Fruit fly (Drosophila melanogaster) whole organism, embryonic: ENCODE results near the gene Indy.

ENCODE experiments used
- Aef1 ChIP-seq: fragments of 200-800 bp; sonication (Bioruptor generic); IDR thresholded peaks from 3 replicates; pipeline ENCODE4 v1.3.6; 2022; ENCODE audit warnings: missing biosample characterization, missing genetic modification characterization
- B-H2 ChIP-seq: fragments of 200-800 bp; sonication (Bioruptor generic); optimal IDR thresholded peaks from 2 replicates; lab custom pipeline; 2018; ENCODE audit warnings: missing biosample characterization, mild to moderate bottlenecking, missing genetic modification characterization
- CG10321 ChIP-seq: fragments of 200-800 bp; sonication (Bioruptor generic); IDR thresholded peaks from 2 replicates; pipeline ENCODE4 v1.3.6; 2022; ENCODE audit warnings: missing biosample characterization, missing genetic modification characterization
- CG14860 ChIP-seq: fragments of 200-800 bp; sonication (Bioruptor generic); IDR thresholded peaks from 3 replicates; pipeline ENCODE4 v1.3.6; 2022; ENCODE audit warnings: missing biosample characterization, missing genetic modification characterization; ENCODE audit not compliant: partially characterized antibody
- CG15073 ChIP-seq: fragments of 200-800 bp; sonication (Bioruptor generic); optimal IDR thresholded peaks from 2 replicates; lab custom pipeline; 2016; ENCODE audit warnings: missing biosample characterization, missing genetic modification characterization
- CG15269 ChIP-seq: fragments of 200-800 bp; sonication (Bioruptor generic); optimal IDR thresholded peaks from 2 replicates; lab custom pipeline; 2018; ENCODE audit warnings: missing biosample characterization, mild to moderate bottlenecking, missing genetic modification characterization, moderate library complexity
- CG1529 ChIP-seq: fragments of 200-800 bp; sonication (Bioruptor generic); optimal IDR thresholded peaks from 3 replicates; lab custom pipeline; 2018; ENCODE audit warnings: missing biosample characterization, missing genetic modification characterization
- CG15696 ChIP-seq: fragments of 200-800 bp; sonication (Bioruptor generic); optimal IDR thresholded peaks from 2 replicates; lab custom pipeline; 2019; ENCODE audit warnings: missing biosample characterization, mild to moderate bottlenecking, missing genetic modification characterization, moderate library complexity
- CG16813 ChIP-seq: fragments of 200-800 bp; sonication (Bioruptor generic); IDR thresholded peaks from 3 replicates; pipeline ENCODE4 v1.3.6; 2022; ENCODE audit warnings: missing biosample characterization, missing genetic modification characterization; ENCODE audit not compliant: partially characterized antibody
- CG17359 ChIP-seq: fragments of 200-800 bp; sonication (Bioruptor generic); optimal IDR thresholded peaks from 3 replicates; lab custom pipeline; 2018; ENCODE audit warnings: missing biosample characterization, mild to moderate bottlenecking, missing genetic modification characterization, moderate library complexity
- CG17568 ChIP-seq: fragments of 200-800 bp; sonication (Bioruptor generic); optimal IDR thresholded peaks from 2 replicates; lab custom pipeline; 2018; ENCODE audit warnings: missing biosample characterization, mild to moderate bottlenecking, missing genetic modification characterization, moderate library complexity
- CG2116 ChIP-seq: fragments of 200-800 bp; sonication (Bioruptor generic); optimal IDR thresholded peaks from 3 replicates; lab custom pipeline; 2018; ENCODE audit warnings: missing biosample characterization, mild to moderate bottlenecking, missing genetic modification characterization
- CG3065 ChIP-seq: fragments of 200-800 bp; sonication (Bioruptor generic); optimal IDR thresholded peaks from 2 replicates; lab custom pipeline; 2016; ENCODE audit warnings: missing biosample characterization, missing genetic modification characterization
- CG32532 ChIP-seq: fragments of 200-800 bp; sonication (Bioruptor generic); IDR thresholded peaks from 2 replicates; pipeline ENCODE4 v1.3.6; 2022; ENCODE audit warnings: missing biosample characterization, missing genetic modification characterization
- CG3726 ChIP-seq: fragments of 200-800 bp; sonication (Bioruptor generic); IDR thresholded peaks from 3 replicates; pipeline ENCODE4, ENCODE4 v1.3.6; 2022; ENCODE audit warnings: missing biosample characterization, missing genetic modification characterization
- CG3838 ChIP-seq: fragments of 200-800 bp; sonication (Bioruptor generic); optimal IDR thresholded peaks from 3 replicates; lab custom pipeline; 2016; ENCODE audit warnings: missing biosample characterization, missing genetic modification characterization
- CG9437 ChIP-seq: fragments of 200-800 bp; sonication (Bioruptor generic); optimal IDR thresholded peaks from 2 replicates; lab custom pipeline; 2018; ENCODE audit warnings: missing biosample characterization, mild to moderate bottlenecking, missing genetic modification characterization
- Dip3 ChIP-seq: fragments of 200-800 bp; sonication (Bioruptor generic); optimal IDR thresholded peaks from 3 replicates; lab custom pipeline; 2016; ENCODE audit warnings: missing biosample characterization, missing genetic modification characterization
- Doc3 ChIP-seq: fragments of 200-800 bp; sonication (Bioruptor generic); IDR thresholded peaks from 3 replicates; pipeline ENCODE4 v1.3.6; 2022; ENCODE audit warnings: missing biosample characterization, missing genetic modification characterization; ENCODE audit not compliant: partially characterized antibody
- Dp ChIP-seq: fragments of 200-800 bp; sonication (Bioruptor generic); optimal IDR thresholded peaks from 2 replicates; lab custom pipeline; 2018; ENCODE audit warnings: missing biosample characterization, mild to moderate bottlenecking, missing genetic modification characterization, moderate library complexity
- Gug ChIP-seq: fragments of 200-800 bp; sonication (Bioruptor generic); IDR thresholded peaks from 4 replicates; pipeline ENCODE4 v1.3.6; 2022; ENCODE audit warnings: missing biosample characterization, missing genetic modification characterization
- HLH3B ChIP-seq: fragments of 200-800 bp; sonication (Bioruptor generic); IDR thresholded peaks from 2 replicates; pipeline ENCODE4 v1.3.6; 2022; ENCODE audit warnings: missing biosample characterization, missing genetic modification characterization
- Kr ChIP-seq: fragments of 200-800 bp; sonication (Bioruptor generic); optimal IDR thresholded peaks from 2 replicates; lab custom pipeline; 2017; ENCODE audit warnings: missing biosample characterization, mild to moderate bottlenecking, missing genetic modification characterization
- MTF-1 ChIP-seq: fragments of 200-800 bp; sonication (Bioruptor generic); optimal IDR thresholded peaks from 2 replicates; lab custom pipeline; 2018; ENCODE audit warnings: missing biosample characterization, mild to moderate bottlenecking, missing genetic modification characterization, borderline replicate concordance
- Myb ChIP-seq: fragments of 200-800 bp; sonication (Bioruptor generic); optimal IDR thresholded peaks from 2 replicates; lab custom pipeline; 2016; ENCODE audit warnings: missing biosample characterization, missing genetic modification characterization
- NK7.1 ChIP-seq: fragments of 200-800 bp; sonication (Bioruptor generic); optimal IDR thresholded peaks from 3 replicates; lab custom pipeline; 2016; ENCODE audit warnings: missing biosample characterization, missing genetic modification characterization
- Nf-YA ChIP-seq: fragments of 200-800 bp; sonication (Bioruptor generic); IDR thresholded peaks from 2 replicates; pipeline ENCODE4 v1.3.6; 2022; ENCODE audit warnings: missing biosample characterization, missing genetic modification characterization
- Opbp ChIP-seq: fragments of 200-800 bp; sonication (Bioruptor generic); IDR thresholded peaks from 3 replicates; pipeline ENCODE4 v1.3.6; 2022; ENCODE audit warnings: missing biosample characterization, missing genetic modification characterization; ENCODE audit not compliant: partially characterized antibody
- PHDP ChIP-seq: fragments of 200-800 bp; sonication (Bioruptor generic); optimal IDR thresholded peaks from 3 replicates; lab custom pipeline; 2018; ENCODE audit warnings: missing biosample characterization, mild to moderate bottlenecking, missing genetic modification characterization, moderate library complexity
- Ptx1 ChIP-seq: fragments of 200-800 bp; sonication (Bioruptor generic); IDR thresholded peaks from 2 replicates; pipeline ENCODE4 v1.3.6; 2022; ENCODE audit warnings: missing biosample characterization, missing genetic modification characterization
- az2 ChIP-seq: fragments of 200-800 bp; sonication (Bioruptor generic); optimal IDR thresholded peaks from 3 replicates; lab custom pipeline; 2016; ENCODE audit warnings: missing biosample characterization, missing genetic modification characterization
- bcd ChIP-seq: fragments of 200-800 bp; sonication (Bioruptor generic); optimal IDR thresholded peaks from 2 replicates; lab custom pipeline; 2017; ENCODE audit warnings: missing biosample characterization, mild to moderate bottlenecking, missing genetic modification characterization
- dmrt11E ChIP-seq: fragments of 200-800 bp; sonication (Bioruptor generic); optimal IDR thresholded peaks from 3 replicates; lab custom pipeline; 2018; ENCODE audit warnings: missing biosample characterization, mild to moderate bottlenecking, missing genetic modification characterization, moderate library complexity
- dpn ChIP-seq, 2 experiments: fragments of 200-800 bp; sonication (Bioruptor generic); optimal IDR thresholded peaks; 3 replicates each; lab custom pipeline; 2016; ENCODE audit warnings: missing biosample characterization in 2 of 2, missing genetic modification characterization in 2 of 2
- fd96Cb ChIP-seq: fragments of 200-800 bp; sonication (Bioruptor generic); optimal IDR thresholded peaks from 2 replicates; lab custom pipeline; 2018; ENCODE audit warnings: missing biosample characterization, mild to moderate bottlenecking, missing genetic modification characterization, moderate library complexity
- gcm ChIP-seq: fragments of 200-800 bp; sonication (Bioruptor generic); optimal IDR thresholded peaks from 2 replicates; lab custom pipeline; 2019; ENCODE audit warnings: missing biosample characterization, mild to moderate bottlenecking, missing genetic modification characterization, moderate library complexity
- gcm2 ChIP-seq: fragments of 200-800 bp; sonication (Bioruptor generic); optimal IDR thresholded peaks from 2 replicates; lab custom pipeline; 2016; ENCODE audit warnings: missing biosample characterization, missing genetic modification characterization
- grn ChIP-seq: fragments of 200-800 bp; sonication (Bioruptor generic); optimal IDR thresholded peaks from 3 replicates; lab custom pipeline; 2017; ENCODE audit warnings: missing biosample characterization, missing genetic modification characterization
- gt ChIP-seq: fragments of 200-800 bp; sonication (Bioruptor generic); IDR thresholded peaks from 2 replicates; pipeline ENCODE4 v1.3.6; 2022; ENCODE audit warnings: missing biosample characterization, missing genetic modification characterization
- hkb ChIP-seq, 2 experiments: fragments of 200-800 bp in 1 of 2; fragments of >200 bp in 1 of 2; sonication (Bioruptor generic) in 1 of 2; IDR thresholded peaks in 1 of 2; optimal IDR thresholded peaks in 1 of 2; 2 replicates each; pipeline versions ENCODE4 v1.3.6 to Lab custom; 2017 to 2022; ENCODE audit warnings: missing biosample characterization in 1 of 2, missing genetic modification characterization in 1 of 2
- insv ChIP-seq, 2 experiments: fragments of 200-800 bp; sonication (Bioruptor generic); optimal IDR thresholded peaks; 3 replicates each; lab custom pipeline; 2016 to 2018; ENCODE audit warnings: missing biosample characterization in 2 of 2, missing genetic modification characterization in 2 of 2
- lbe ChIP-seq: fragments of 200-800 bp; sonication (Bioruptor generic); optimal IDR thresholded peaks from 2 replicates; lab custom pipeline; 2016; ENCODE audit warnings: missing biosample characterization, mild to moderate bottlenecking, missing genetic modification characterization
- otp ChIP-seq: fragments of 200-800 bp; sonication (Bioruptor generic); IDR thresholded peaks from 3 replicates; pipeline ENCODE4, ENCODE4 v1.3.6; 2022; ENCODE audit warnings: missing biosample characterization, missing genetic modification characterization
- sim ChIP-seq: fragments of 200-800 bp; sonication (Bioruptor generic); IDR thresholded peaks from 2 replicates; pipeline ENCODE4 v1.3.6; 2022; ENCODE audit warnings: missing biosample characterization, missing genetic modification characterization
- so ChIP-seq: fragments of 200-800 bp; sonication (Bioruptor generic); IDR thresholded peaks from 3 replicates; pipeline ENCODE4 v1.3.6; 2022; ENCODE audit warnings: missing biosample characterization, missing genetic modification characterization
- sob ChIP-seq: fragments of 200-800 bp; sonication (Bioruptor generic); IDR thresholded peaks from 2 replicates; pipeline ENCODE4 v1.3.6; 2022; ENCODE audit warnings: missing biosample characterization, missing genetic modification characterization
- sr ChIP-seq: fragments of 200-800 bp; sonication (Bioruptor generic); IDR thresholded peaks from 3 replicates; pipeline ENCODE4 v1.3.6; 2022; ENCODE audit warnings: missing biosample characterization, missing genetic modification characterization
- tna ChIP-seq: fragments of 200-800 bp; sonication (Bioruptor generic); IDR thresholded peaks from 2 replicates; pipeline ENCODE4 v1.3.6; 2022; ENCODE audit warnings: missing biosample characterization, missing genetic modification characterization; ENCODE audit not compliant: partially characterized antibody
- twi ChIP-seq: fragments of 200-800 bp; optimal IDR thresholded peaks from 2 replicates; lab custom pipeline; 2019; ENCODE audit warnings: missing biosample characterization, mild to moderate bottlenecking, missing genetic modification characterization, moderate library complexity
- tx ChIP-seq: fragments of 200-800 bp; sonication (Bioruptor generic); optimal IDR thresholded peaks from 2 replicates; lab custom pipeline; 2016; ENCODE audit warnings: missing biosample characterization, missing genetic modification characterization

Gene Indy

DNA sequence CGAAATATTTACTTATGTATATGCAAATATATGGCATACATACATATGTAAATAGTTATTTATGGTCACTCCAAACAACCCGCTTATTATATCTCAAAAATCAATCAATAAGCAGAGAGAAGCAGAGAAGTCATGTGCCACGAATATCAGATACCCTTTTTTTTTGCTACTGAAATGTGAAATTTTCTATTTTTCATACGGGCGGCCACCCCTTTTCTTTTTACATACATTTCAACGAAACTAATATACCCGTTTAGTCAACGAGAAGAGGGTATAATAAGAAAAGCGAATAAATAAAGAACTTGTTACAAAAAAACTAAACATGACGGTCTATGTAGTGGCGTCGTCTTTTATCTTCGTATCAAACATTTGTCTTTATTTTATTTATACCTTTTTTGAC, 61.5 kb downstream of the Indy start (continued):
- TF ChIP-seq insv (GFP tag; optimal IDR thresholded peaks at IDR 0.05; lab: Kevin White, UChicago): no peak
- no peak for TF ChIP-seq CG3065 (GFP tag; lab: Kevin White, UChicago)
- no peak for TF ChIP-seq NK7.1 (GFP tag; lab: Kevin White, UChicago)
- no peak; the same call in 2 of the 3 replicates for TF ChIP-seq CG16813 (GFP tag; lab: Robert Waterston, UW)
- TF ChIP-seq CG3838 (GFP tag; lab: Kevin White, UChicago): no peak
- no peak for TF ChIP-seq CG15073
- no peak for TF ChIP-seq Kr (GFP tag; lab: Kevin White, UChicago)
- no peak for TF ChIP-seq Opbp (GFP tag; lab: Robert Waterston, UW)
- 0 out of 2 replicates have a peak, but pooled peaks have one; percentile 42 for TF ChIP-seq Nf-YA
- peak; percentile 82; the same call in 2 of the 3 replicates for TF ChIP-seq so
- TF ChIP-seq Doc3: no peak
- peak; percentile 77 for TF ChIP-seq HLH3B (GFP tag; lab: Robert Waterston, UW)
- peak; percentile 50; the same call in 1 of the 3 replicates for TF ChIP-seq CG14860 (GFP tag; lab: Robert Waterston, UW)
- peak; percentile 51; the same call in 1 of the 3 replicates for TF ChIP-seq sr
- TF ChIP-seq tx (GFP tag; lab: Kevin White, UChicago): peak; percentile 49
- no peak for TF ChIP-seq CG1529
- TF ChIP-seq otp: peak; percentile 80
- TF ChIP-seq B-H2 (GFP tag; lab: Kevin White, UChicago): no peak
- TF ChIP-seq Aef1 (GFP tag; lab: Robert Waterston, UW): peak; percentile 72
- TF ChIP-seq MTF-1: no peak
- TF ChIP-seq sim (GFP tag; lab: Robert Waterston, UW): no peak
- peak; percentile 44 for TF ChIP-seq az2 (GFP tag; lab: Kevin White, UChicago)
- TF ChIP-seq CG17359 (tag; lab: Kevin White, UChicago): peak; percentile 70
- no peak for TF ChIP-seq gcm2
- no peak for TF ChIP-seq hkb (optimal IDR thresholded peaks at IDR 0.05; lab: Kevin White, UChicago)
- TF ChIP-seq hkb (GFP tag; IDR thresholded peaks at IDR 0.05; lab: Robert Waterston, UW): peak; percentile 85
- no peak for TF ChIP-seq dmrt11E (tag; lab: Kevin White, UChicago)
- peak; percentile 56 to 57 for TF ChIP-seq dpn (GFP tag; optimal IDR thresholded peaks at IDR 0.05; lab: Kevin White, UChicago)
- TF ChIP-seq CG10321: peak; percentile 56; the same call in 1 of the 2 replicates
- TF ChIP-seq sob: peak; percentile 76; the same call in 1 of the 2 replicates
- peak; percentile 17 for TF ChIP-seq CG2116
- peak; percentile 83 for TF ChIP-seq Ptx1 (GFP tag; lab: Robert Waterston, UW)
- TF ChIP-seq CG15269: peak; percentile 83
- peak; percentile 62; the same call in 2 of the 4 replicates for TF ChIP-seq Gug
- TF ChIP-seq Dp (GFP tag; lab: Kevin White, UChicago): no peak
- no peak for TF ChIP-seq lbe
- TF ChIP-seq gt (GFP tag; lab: Robert Waterston, UW): no peak
- TF ChIP-seq CG15696 (tag; lab: Kevin White, UChicago): no peak
- peak; percentile 41 for TF ChIP-seq fd96Cb (tag; lab: Kevin White, UChicago)
- TF ChIP-seq Myb (GFP tag; lab: Kevin White, UChicago): peak; percentile 6
- TF ChIP-seq tna (GFP tag; lab: Robert Waterston, UW): peak; percentile 52; the same call in 1 of the 2 replicates
- TF ChIP-seq grn: peak; percentile 2
- TF ChIP-seq PHDP: peak; percentile 52
- peak; percentile 66 for TF ChIP-seq CG9437 (GFP tag; lab: Kevin White, UChicago)
- 0 out of 3 replicates have a peak, but pooled peaks have one; percentile 45 for TF ChIP-seq CG3726
- no peak for TF ChIP-seq twi (tag; lab: Kevin White, UChicago)
- TF ChIP-seq CG17568 (GFP tag; lab: Kevin White, UChicago): peak; percentile 61
- TF ChIP-seq CG32532 (GFP tag; lab: Robert Waterston, UW): no peak; the same call in 1 of the 2 replicates
- TF ChIP-seq Dip3 (GFP tag; lab: Kevin White, UChicago): no peak
- TF ChIP-seq bcd: peak; percentile 23
- TF ChIP-seq gcm (GFP tag; lab: Kevin White, UChicago): peak; percentile 59
